Fruit fly (Drosophila melanogaster) whole organism, embryonic: ENCODE data around the gene WASp.

Experiments used
- Awh ChIP-seq: fragments of 200-800 bp; sonication (Bioruptor generic); IDR thresholded peaks from 2 replicates; pipeline ENCODE4, ENCODE4 v1.3.6; 2022; ENCODE audit warnings: missing biosample characterization, missing genetic modification characterization
- CG11723 ChIP-seq: fragments of 200-800 bp; sonication (Bioruptor generic); optimal IDR thresholded peaks from 2 replicates; lab custom pipeline; 2017; ENCODE audit warnings: missing biosample characterization, mild to moderate bottlenecking, missing genetic modification characterization
- CG12219 ChIP-seq: fragments of 200-800 bp; sonication (Bioruptor generic); optimal IDR thresholded peaks from 3 replicates; lab custom pipeline; 2018; ENCODE audit warnings: missing biosample characterization, mild to moderate bottlenecking, missing genetic modification characterization
- CG13624 ChIP-seq: fragments of 200-800 bp; sonication (Bioruptor generic); optimal IDR thresholded peaks from 2 replicates; lab custom pipeline; 2016; ENCODE audit warnings: missing biosample characterization, missing genetic modification characterization
- CG14860 ChIP-seq: fragments of 200-800 bp; sonication (Bioruptor generic); IDR thresholded peaks from 3 replicates; pipeline ENCODE4 v1.3.6; 2022; ENCODE audit warnings: missing biosample characterization, missing genetic modification characterization; ENCODE audit not compliant: partially characterized antibody
- CG15011 ChIP-seq: fragments of 200-800 bp; sonication (Bioruptor generic); optimal IDR thresholded peaks from 3 replicates; lab custom pipeline; 2018; ENCODE audit warnings: missing biosample characterization, mild to moderate bottlenecking, missing genetic modification characterization
- CG15269 ChIP-seq: fragments of 200-800 bp; sonication (Bioruptor generic); optimal IDR thresholded peaks from 2 replicates; lab custom pipeline; 2018; ENCODE audit warnings: missing biosample characterization, mild to moderate bottlenecking, missing genetic modification characterization, moderate library complexity
- CG17568 ChIP-seq: fragments of 200-800 bp; sonication (Bioruptor generic); optimal IDR thresholded peaks from 2 replicates; lab custom pipeline; 2018; ENCODE audit warnings: missing biosample characterization, mild to moderate bottlenecking, missing genetic modification characterization, moderate library complexity
- CG17829 ChIP-seq: fragments of 200-800 bp; optimal IDR thresholded peaks from 2 replicates; lab custom pipeline; 2019; ENCODE audit warnings: missing biosample characterization, mild to moderate bottlenecking, missing genetic modification characterization, moderate library complexity
- CG18476 ChIP-seq: fragments of 200-800 bp; sonication (Bioruptor generic); optimal IDR thresholded peaks from 2 replicates; lab custom pipeline; 2016; ENCODE audit warnings: missing biosample characterization, mild to moderate bottlenecking, missing genetic modification characterization
- CG18619 ChIP-seq: fragments of 200-800 bp; sonication (Bioruptor generic); optimal IDR thresholded peaks from 3 replicates; lab custom pipeline; 2017; ENCODE audit warnings: missing biosample characterization, mild to moderate bottlenecking, missing genetic modification characterization
- CG3407 ChIP-seq: fragments of 200-800 bp; sonication (Bioruptor generic); optimal IDR thresholded peaks from 2 replicates; lab custom pipeline; 2018; ENCODE audit warnings: missing biosample characterization, mild to moderate bottlenecking, missing genetic modification characterization
- CG4282 ChIP-seq: fragments of 200-800 bp; sonication (Bioruptor generic); optimal IDR thresholded peaks from 2 replicates; lab custom pipeline; 2016; ENCODE audit warnings: missing biosample characterization, missing genetic modification characterization
- CG43689 ChIP-seq: fragments of 200-800 bp; sonication (Bioruptor generic); IDR thresholded peaks from 2 replicates; pipeline ENCODE4 v1.3.6; 2022; ENCODE audit warnings: missing biosample characterization, missing genetic modification characterization
- CG4707 ChIP-seq: fragments of 200-800 bp; sonication (Bioruptor generic); optimal IDR thresholded peaks from 2 replicates; lab custom pipeline; 2018; ENCODE audit warnings: missing biosample characterization, mild to moderate bottlenecking, missing genetic modification characterization, moderate library complexity
- CG6254 ChIP-seq: fragments of 200-800 bp; sonication (Bioruptor generic); optimal IDR thresholded peaks from 3 replicates; lab custom pipeline; 2017; ENCODE audit warnings: mild to moderate bottlenecking, missing biosample characterization, missing genetic modification reagents, missing genetic modification characterization
- CG6854 ChIP-seq: fragments of 200-800 bp; sonication (Bioruptor generic); optimal IDR thresholded peaks from 3 replicates; lab custom pipeline; 2017; ENCODE audit warnings: missing biosample characterization, mild to moderate bottlenecking, missing genetic modification characterization
- CG8359 ChIP-seq: fragments of 200-800 bp; sonication (Bioruptor generic); optimal IDR thresholded peaks from 2 replicates; lab custom pipeline; 2017; ENCODE audit warnings: missing biosample characterization, mild to moderate bottlenecking, missing genetic modification characterization, borderline replicate concordance
- CG9817 ChIP-seq: fragments of 200-800 bp; sonication (Bioruptor generic); optimal IDR thresholded peaks from 2 replicates; lab custom pipeline; 2018; ENCODE audit warnings: missing biosample characterization, mild to moderate bottlenecking, missing genetic modification characterization, moderate library complexity
- CkIIα-i1 ChIP-seq: fragments of 200-800 bp; sonication (Bioruptor generic); IDR thresholded peaks from 2 replicates; pipeline ENCODE4 v1.3.6; 2022; ENCODE audit warnings: missing biosample characterization, missing genetic modification characterization
- Dref ChIP-seq: fragments of 200-800 bp; sonication (Bioruptor generic); IDR thresholded peaks from 2 replicates; pipeline ENCODE4 v1.3.6; 2022; ENCODE audit warnings: missing biosample characterization, missing genetic modification characterization
- Fer1 ChIP-seq: fragments of 200-800 bp; sonication (Bioruptor generic); optimal IDR thresholded peaks from 2 replicates; lab custom pipeline; 2017; ENCODE audit warnings: missing biosample characterization, mild to moderate bottlenecking, missing genetic modification characterization
- Hand ChIP-seq: fragments of 200-800 bp; sonication (Bioruptor generic); optimal IDR thresholded peaks from 2 replicates; lab custom pipeline; 2017; ENCODE audit warnings: mild to moderate bottlenecking, missing biosample characterization, missing genetic modification reagents, missing genetic modification characterization
- Hr3 ChIP-seq: fragments of 200-800 bp; sonication (Bioruptor generic); optimal IDR thresholded peaks from 3 replicates; lab custom pipeline; 2016; ENCODE audit warnings: missing biosample characterization, missing genetic modification characterization
- Hr39 ChIP-seq: fragments of >200 bp; optimal IDR thresholded peaks from 2 replicates; lab custom pipeline; 2017
- Mad ChIP-seq: fragments of 200-800 bp; sonication (Bioruptor generic); optimal IDR thresholded peaks from 2 replicates; lab custom pipeline; 2016; ENCODE audit warnings: missing biosample characterization, missing genetic modification characterization
- Nf-YC ChIP-seq: fragments of 200-800 bp; optimal IDR thresholded peaks from 3 replicates; lab custom pipeline; 2019; ENCODE audit warnings: missing biosample characterization, mild to moderate bottlenecking, missing genetic modification characterization, moderate library complexity
- Oli ChIP-seq: fragments of 200-800 bp; sonication (Bioruptor generic); optimal IDR thresholded peaks from 2 replicates; lab custom pipeline; 2018; ENCODE audit warnings: missing biosample characterization, mild to moderate bottlenecking, missing genetic modification characterization, moderate library complexity
- PHDP ChIP-seq: fragments of 200-800 bp; sonication (Bioruptor generic); optimal IDR thresholded peaks from 3 replicates; lab custom pipeline; 2018; ENCODE audit warnings: missing biosample characterization, mild to moderate bottlenecking, missing genetic modification characterization, moderate library complexity
- Ssrp ChIP-seq: fragments of 200-800 bp; sonication (Bioruptor generic); optimal IDR thresholded peaks from 2 replicates; lab custom pipeline; 2018; ENCODE audit warnings: missing biosample characterization, mild to moderate bottlenecking, missing genetic modification characterization, moderate library complexity
- Taf1 ChIP-seq: fragments of 200-800 bp; sonication (Bioruptor generic); IDR thresholded peaks from 2 replicates; pipeline ENCODE4 v1.3.6; 2022; ENCODE audit warnings: missing biosample characterization, missing genetic modification characterization
- ap ChIP-seq: fragments of 200-800 bp; sonication (Bioruptor generic); IDR thresholded peaks from 2 replicates; pipeline ENCODE4 v1.3.6; 2022; ENCODE audit warnings: missing biosample characterization, missing genetic modification characterization
- ash1 ChIP-seq: fragments of 200-800 bp; sonication (Bioruptor generic); optimal IDR thresholded peaks from 2 replicates; lab custom pipeline; 2018; ENCODE audit warnings: missing biosample characterization, mild to moderate bottlenecking, missing genetic modification characterization
- chif ChIP-seq, 2 experiments: fragments of 200-800 bp; sonication (Bioruptor generic); optimal IDR thresholded peaks; 3 replicates each; lab custom pipeline; 2016; ENCODE audit warnings: missing biosample characterization in 2 of 2, missing genetic modification characterization in 2 of 2
- chinmo ChIP-seq: fragments of 200-800 bp; sonication (Bioruptor generic); IDR thresholded peaks from 4 replicates; pipeline ENCODE4 v1.3.6; 2022; ENCODE audit warnings: missing biosample characterization, missing genetic modification characterization; ENCODE audit not compliant: partially characterized antibody
- croc ChIP-seq: fragments of 200-800 bp; sonication (Bioruptor generic); conservative IDR thresholded peaks from 3 replicates; pipeline ENCODE4 v1.3.6; 2022; ENCODE audit warnings: missing biosample characterization, missing genetic modification characterization
- danr ChIP-seq: fragments of 200-800 bp; sonication (Bioruptor generic); IDR thresholded peaks from 2 replicates; pipeline ENCODE4 v1.3.6; 2022; ENCODE audit warnings: missing biosample characterization, missing genetic modification characterization
- dimm ChIP-seq: fragments of 200-800 bp; sonication (Bioruptor generic); IDR thresholded peaks from 2 replicates; pipeline ENCODE4 v1.3.6; 2022; ENCODE audit warnings: missing biosample characterization, missing genetic modification characterization
- dm ChIP-seq: fragments of 200-800 bp; sonication (Bioruptor generic); optimal IDR thresholded peaks from 3 replicates; lab custom pipeline; 2016; ENCODE audit warnings: missing biosample characterization, missing genetic modification characterization
- ems ChIP-seq: fragments of 200-800 bp; sonication (Bioruptor generic); optimal IDR thresholded peaks from 3 replicates; lab custom pipeline; 2016; ENCODE audit warnings: missing biosample characterization, missing genetic modification characterization
- jigr1 ChIP-seq: fragments of 200-800 bp; sonication (Bioruptor generic); IDR thresholded peaks from 3 replicates; pipeline ENCODE4 v1.3.6; 2022; ENCODE audit warnings: missing biosample characterization, missing genetic modification characterization
- klu ChIP-seq: fragments of 200-800 bp; sonication (Bioruptor generic); IDR thresholded peaks from 2 replicates; pipeline ENCODE4 v1.3.6; 2022; ENCODE audit warnings: missing biosample characterization, missing genetic modification characterization
- nmo ChIP-seq: fragments of 200-800 bp; sonication (Bioruptor generic); optimal IDR thresholded peaks from 2 replicates; lab custom pipeline; 2018; ENCODE audit warnings: missing biosample characterization, mild to moderate bottlenecking, missing genetic modification characterization, moderate library complexity
- pum ChIP-seq: fragments of 200-800 bp; sonication (Bioruptor generic); optimal IDR thresholded peaks from 2 replicates; lab custom pipeline; 2016; ENCODE audit warnings: missing biosample characterization, missing genetic modification characterization
- pzg ChIP-seq: fragments of 200-800 bp; sonication (Bioruptor generic); optimal IDR thresholded peaks from 3 replicates; lab custom pipeline; 2018; ENCODE audit warnings: missing biosample characterization, mild to moderate bottlenecking, missing genetic modification characterization, moderate library complexity
- rib ChIP-seq: fragments of 200-800 bp; sonication (Bioruptor generic); IDR thresholded peaks from 2 replicates; pipeline ENCODE4 v1.3.6; 2022; ENCODE audit warnings: missing biosample characterization, missing genetic modification characterization
- ssp ChIP-seq: fragments of 200-800 bp; sonication (Bioruptor generic); IDR thresholded peaks from 2 replicates; pipeline ENCODE4 v1.3.6; 2022; ENCODE audit warnings: missing biosample characterization, missing genetic modification characterization
- tin ChIP-seq: fragments of 200-800 bp; sonication (Bioruptor generic); optimal IDR thresholded peaks from 3 replicates; lab custom pipeline; 2016; ENCODE audit warnings: missing biosample characterization, missing genetic modification characterization
- toy ChIP-seq: fragments of 200-800 bp; sonication (Bioruptor generic); IDR thresholded peaks from 2 replicates; pipeline ENCODE4 v1.3.6; 2022; ENCODE audit warnings: missing biosample characterization, missing genetic modification characterization

Gene WASp

DNA sequence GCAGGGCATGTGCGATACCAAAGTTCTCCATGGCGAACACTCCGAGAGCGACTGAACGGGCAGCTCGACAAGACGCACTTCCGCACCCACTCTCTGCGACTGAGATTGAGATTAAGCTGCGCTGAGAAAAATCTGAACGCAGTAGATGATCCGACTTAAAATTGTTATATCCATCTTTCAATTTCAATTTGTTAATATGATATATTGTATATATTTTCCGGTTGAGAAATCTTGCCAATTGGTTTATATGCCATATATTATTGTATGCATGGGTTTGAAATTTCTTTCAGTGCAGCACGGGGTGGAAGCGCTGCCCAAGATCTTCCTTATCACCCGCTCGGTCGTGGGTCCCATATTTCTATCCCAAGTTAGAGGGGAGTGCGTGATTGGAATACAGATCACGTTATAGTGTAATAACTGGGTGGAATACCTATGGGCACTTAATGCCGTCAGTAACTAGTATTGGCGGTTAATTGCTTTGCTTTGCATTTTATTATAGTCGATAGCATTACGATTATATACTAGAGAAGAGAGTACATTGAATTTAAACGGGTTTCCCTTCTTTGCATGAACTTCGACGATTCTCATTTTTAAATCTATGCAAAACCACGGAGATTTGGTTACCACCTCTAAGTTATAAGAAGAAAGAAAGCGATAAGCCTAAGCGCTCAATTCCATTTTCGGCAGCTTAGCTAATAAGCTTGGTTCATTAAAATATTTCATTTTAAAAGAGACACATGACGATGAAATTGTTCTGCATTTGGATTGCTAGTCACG, 48.4 kb upstream of the WASp start, which contains the start of the genes Nepl19 and Nepl20 (continued):
- TF ChIP-seq Taf1: 0 out of 2 replicates have a peak, but pooled peaks have one; percentile 25
- peak; percentile 85 for TF ChIP-seq nmo (GFP tag; lab: Kevin White, UChicago)
- TF ChIP-seq Dref (GFP tag; lab: Robert Waterston, UW): no peak
- TF ChIP-seq CG18619 (GFP tag; lab: Kevin White, UChicago): peak; percentile 64
- TF ChIP-seq CG9817 (tag; lab: Kevin White, UChicago): peak; percentile 66
- TF ChIP-seq CG6854 (GFP tag; lab: Kevin White, UChicago): peak; percentile 37
- TF ChIP-seq ash1 (GFP tag; lab: Kevin White, UChicago): no peak
- peak; percentile 55 for TF ChIP-seq Hr3 (GFP tag; lab: Kevin White, UChicago)
- peak; percentile 42 for TF ChIP-seq danr (GFP tag; lab: Robert Waterston, UW)
- peak; percentile 47 for TF ChIP-seq CG15011
- TF ChIP-seq CG43689 (GFP tag; lab: Robert Waterston, UW): peak; percentile 28; the same call in 1 of the 2 replicates
- no peak for TF ChIP-seq rib
- peak; percentile 47; the same call in 1 of the 2 replicates for TF ChIP-seq klu (GFP tag; lab: Robert Waterston, UW)
- peak; percentile 69 for TF ChIP-seq Mad
- TF ChIP-seq ap (GFP tag; lab: Robert Waterston, UW): peak; percentile 46; the same call in 1 of the 2 replicates
- TF ChIP-seq pzg (GFP tag; lab: Kevin White, UChicago): peak; percentile 3
- TF ChIP-seq CG15269 (tag; lab: Kevin White, UChicago): peak; percentile 79
- TF ChIP-seq ssp (GFP tag; lab: Robert Waterston, UW): peak; percentile 76
- TF ChIP-seq jigr1 (GFP tag; lab: Robert Waterston, UW): peak; percentile 45; the same call in 1 of the 3 replicates
- peak; percentile 52 for TF ChIP-seq CG3407
- peak; percentile 79 for TF ChIP-seq Oli (tag; lab: Kevin White, UChicago)
- peak; percentile 24 for TF ChIP-seq CG4707 (GFP tag; lab: Kevin White, UChicago)
- TF ChIP-seq Hand: peak; percentile 64
- peak; percentile 50 for TF ChIP-seq CG13624 (GFP tag; lab: Kevin White, UChicago)
- peak; percentile 40; the same call in 1 of the 2 replicates for TF ChIP-seq dimm
- TF ChIP-seq PHDP (tag; lab: Kevin White, UChicago): no peak
- peak; percentile 72 for TF ChIP-seq croc (GFP tag; lab: Robert Waterston, UW)
- TF ChIP-seq toy (GFP tag; lab: Robert Waterston, UW): peak; percentile 41; the same call in 1 of the 2 replicates
- peak; percentile 84 for TF ChIP-seq CG17829 (tag; lab: Kevin White, UChicago)
- TF ChIP-seq CG18476 (GFP tag; lab: Kevin White, UChicago): peak; percentile 73
- peak; percentile 57 for TF ChIP-seq CG11723
- no peak for TF ChIP-seq dm (GFP tag; lab: Kevin White, UChicago)
- TF ChIP-seq CG14860: no peak
- TF ChIP-seq CG12219 (GFP tag; lab: Kevin White, UChicago): peak; percentile 75
- peak; percentile 55 for TF ChIP-seq CG8359 (GFP tag; lab: Kevin White, UChicago)
- TF ChIP-seq CG4282 (GFP tag; lab: Kevin White, UChicago): no peak
- peak; percentile 87 for TF ChIP-seq Fer1
- TF ChIP-seq chif (GFP tag; optimal IDR thresholded peaks at IDR 0.05; lab: Kevin White, UChicago): peak; percentile 55 to 61
- TF ChIP-seq CkIIα-i1 (GFP tag; lab: Robert Waterston, UW): peak; percentile 31; the same call in 1 of the 2 replicates
- peak; percentile 77 for TF ChIP-seq tin (GFP tag; lab: Kevin White, UChicago)
- peak; percentile 63 for TF ChIP-seq ems (GFP tag; lab: Kevin White, UChicago)
- no peak for TF ChIP-seq Hr39 (lab: Kevin White, UChicago)
- TF ChIP-seq CG17568 (GFP tag; lab: Kevin White, UChicago): no peak
- peak; percentile 69 for TF ChIP-seq Awh (GFP tag; lab: Robert Waterston, UW)
- TF ChIP-seq chinmo: no peak
- peak; percentile 59 for TF ChIP-seq pum (GFP tag; lab: Kevin White, UChicago)
- peak; percentile 75 for TF ChIP-seq Ssrp
- peak; percentile 59 for TF ChIP-seq CG6254
- TF ChIP-seq Nf-YC (tag; lab: Kevin White, UChicago): no peak
